Worm (Caenorhabditis elegans): Measurements from ENCODE around the gene F23F1.2.

The F23F1.2 gene

DNA sequence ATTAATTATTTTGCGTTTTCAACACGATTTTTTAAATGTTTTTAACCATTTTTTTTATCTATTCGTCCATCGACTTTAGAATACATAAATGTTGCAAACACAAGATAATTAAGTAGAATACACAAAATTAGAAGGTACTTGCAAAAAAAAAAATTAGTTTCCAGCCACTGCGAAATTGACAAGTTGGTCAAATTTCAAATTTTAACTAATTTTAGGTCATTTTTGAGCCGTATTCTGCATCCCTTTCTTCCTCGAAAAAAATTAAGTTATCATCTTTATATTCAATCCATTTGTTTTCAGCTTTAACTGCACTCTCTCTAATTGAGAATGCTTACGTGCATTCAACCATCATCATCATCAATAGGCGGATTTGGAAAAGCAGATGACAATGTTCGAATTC, 35.4 kb downstream of the F23F1.2 start, which contains the start of gene egl-26:
TSS of gene egl-26 (plus strand) at position 301 of the 400 bp plus-strand sequence.
- no peak for TF ChIP-seq unc-62 (GFP tag; optimal IDR thresholded peaks at IDR 0.05)

DNA sequence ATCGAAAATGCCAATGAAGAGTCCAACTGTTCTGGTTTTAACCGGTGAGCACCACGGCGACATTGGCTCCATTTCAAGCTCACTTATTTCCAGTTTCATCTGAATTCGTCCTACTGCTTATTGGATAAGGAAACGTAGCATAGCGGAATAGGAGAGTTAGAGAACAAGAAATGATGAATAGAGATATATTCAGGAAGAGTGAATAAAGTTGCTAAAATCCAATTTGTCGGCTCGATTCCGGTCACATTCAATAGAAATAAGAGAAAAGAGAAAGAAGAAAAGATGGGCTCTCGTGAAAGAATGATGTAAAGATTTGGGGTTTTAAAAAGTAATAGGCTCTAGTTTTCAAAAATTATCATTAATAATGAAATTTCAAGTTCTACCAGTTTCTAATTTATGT, 39.3 kb downstream of the F23F1.2 start:
- no peak for TF ChIP-seq unc-62 (GFP tag; optimal IDR thresholded peaks at IDR 0.05)

DNA sequence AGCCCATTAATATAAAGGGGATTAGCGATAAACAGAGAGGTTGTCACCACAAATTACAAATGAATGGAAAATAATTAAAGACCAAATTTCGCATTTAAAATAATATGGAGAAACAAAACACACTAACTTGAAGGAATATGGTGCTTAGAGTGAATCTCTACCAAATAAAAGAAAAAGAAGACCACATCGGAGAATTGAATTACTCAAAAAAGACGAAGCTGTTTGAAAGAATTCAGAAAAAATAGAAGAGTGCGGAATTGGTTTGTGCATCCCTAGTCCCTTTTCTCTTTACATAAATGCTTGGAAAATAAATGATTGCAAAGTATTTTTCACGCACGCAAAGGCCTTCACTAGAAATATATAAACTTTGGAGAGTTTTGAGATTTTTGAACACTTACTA, 39.9 kb downstream of the F23F1.2 start:
- TF ChIP-seq unc-62 (GFP tag; optimal IDR thresholded peaks at IDR 0.05) = no peak

DNA sequence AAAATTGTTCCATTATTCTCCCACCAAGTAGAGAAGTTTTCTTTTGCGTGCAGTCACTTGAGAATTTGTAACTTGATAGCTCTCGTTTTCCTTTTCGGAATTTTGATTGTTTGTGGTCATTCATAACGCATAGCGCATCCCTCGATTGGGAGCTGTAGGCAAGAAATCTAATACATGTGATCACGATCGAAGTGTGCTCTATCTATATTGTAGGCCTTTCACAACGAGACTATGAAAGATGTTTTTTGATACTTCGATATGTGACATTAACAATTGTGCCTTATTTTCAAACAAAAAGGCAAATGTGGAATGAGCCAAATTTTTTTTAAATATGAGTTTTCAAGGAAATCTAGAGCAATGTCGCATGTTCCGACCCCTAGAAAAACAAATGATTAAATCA, 41.8 kb downstream of the F23F1.2 start:
- TF ChIP-seq unc-62 (GFP tag; optimal IDR thresholded peaks at IDR 0.05) = no peak

- TF ChIP-seq unc-62 (GFP tag; optimal IDR thresholded peaks at IDR 0.05) = no peak
Measured at ce11 chrII:76662-77061, 42.7 kb downstream of the F23F1.2 start.

ce11 chrII:79166-79565, 45.2 kb downstream of the F23F1.2 start, which contains the start of gene C23H3.9:
Gene C23H3.9, minus strand, starts transcription at chrII:79266.
- no peak for TF ChIP-seq unc-62 (GFP tag; optimal IDR thresholded peaks at IDR 0.05)

DNA sequence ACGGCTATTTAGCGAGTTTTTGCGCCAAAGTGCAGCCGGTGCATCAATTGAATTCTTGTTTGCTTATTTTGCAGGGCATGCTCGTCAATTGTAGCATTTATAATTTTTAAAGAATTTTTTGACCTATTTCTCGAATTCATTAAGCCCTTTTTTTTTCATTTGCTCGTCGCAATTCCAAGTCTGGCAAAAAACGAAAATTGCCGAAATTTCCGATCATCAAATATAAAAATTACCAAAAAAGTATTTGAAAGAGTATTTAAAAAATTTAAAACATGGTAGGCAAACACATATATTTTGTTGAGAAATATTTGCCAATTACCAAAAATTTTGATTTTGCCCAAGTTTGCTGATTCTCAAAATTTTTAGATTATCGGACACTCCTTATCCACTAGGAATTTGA, 50.1 kb downstream of the F23F1.2 start, which contains the start of gene C50D2.6:
TSS of gene C50D2.6 (plus strand) at position 301 of the 400 bp plus-strand sequence.
- no peak for TF ChIP-seq unc-62 (GFP tag; optimal IDR thresholded peaks at IDR 0.05)
